Worm (Caenorhabditis elegans): Measurements from ENCODE around the gene Y51H7C.13.

DNA sequence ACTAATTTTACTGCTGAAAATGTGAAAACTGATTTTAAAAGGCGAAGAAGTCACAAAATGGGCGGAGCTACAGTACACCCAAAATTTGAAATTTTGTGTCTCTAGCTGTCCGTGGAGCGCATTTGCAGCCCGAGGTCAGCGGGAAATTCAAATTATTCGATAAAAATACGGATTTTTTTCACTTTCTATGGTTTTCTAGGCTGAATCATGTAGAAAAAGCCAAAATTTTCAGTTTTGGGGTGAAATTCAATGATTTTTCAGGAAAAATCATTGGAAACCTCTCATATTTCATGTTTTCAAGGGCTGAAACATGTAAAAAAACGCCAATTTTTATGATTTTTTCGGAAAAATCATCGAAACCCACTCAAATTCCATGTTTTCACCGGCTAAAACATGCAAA, 24.5 kb upstream of the Y51H7C.13 start:
- TF ChIP-seq unc-62 (GFP tag; optimal IDR thresholded peaks at IDR 0.05 in 1 of 2) (no peak), unc-62 (tag; optimal IDR thresholded peaks at IDR 0.05) (no peak), hlh-30 (tag; optimal IDR thresholded peaks at IDR 0.05; ENCODE audit: insufficient read depth) (no peak), ztf-11 (tag; optimal IDR thresholded peaks at IDR 0.05) (no peak), tag-97 (GFP tag; IDR thresholded peaks at IDR 0.05) (no peak), tra-1 (GFP tag; IDR thresholded peaks at IDR 0.05) (no peak), ceh-28 (tag; optimal IDR thresholded peaks at IDR 0.05) (no peak), snpc-4 (tag; optimal IDR thresholded peaks at IDR 0.05) (no peak)
